Fruit fly (Drosophila melanogaster) whole organism, embryonic: ENCODE results near the gene wb.

Experiments
- Atf6 ChIP-seq: fragments of 200-800 bp; sonication (Bioruptor generic); IDR thresholded peaks from 2 replicates; pipeline ENCODE4 v1.3.6; 2022; ENCODE audit warnings: missing biosample characterization, missing genetic modification characterization
- Bteb2 ChIP-seq: fragments of 200-800 bp; sonication (Bioruptor generic); optimal IDR thresholded peaks from 2 replicates; lab custom pipeline; 2016; ENCODE audit warnings: missing biosample characterization, missing genetic modification characterization
- CG14667 ChIP-seq: fragments of 200-800 bp; sonication (Bioruptor generic); IDR thresholded peaks from 2 replicates; pipeline ENCODE4 v1.3.6; 2022; ENCODE audit warnings: missing biosample characterization, missing genetic modification characterization
- CG15696 ChIP-seq: fragments of 200-800 bp; sonication (Bioruptor generic); optimal IDR thresholded peaks from 2 replicates; lab custom pipeline; 2019; ENCODE audit warnings: missing biosample characterization, mild to moderate bottlenecking, missing genetic modification characterization, moderate library complexity
- CG17186 ChIP-seq: fragments of 200-800 bp; sonication (Bioruptor generic); optimal IDR thresholded peaks from 3 replicates; lab custom pipeline; 2017; ENCODE audit warnings: missing biosample characterization, missing genetic modification reagents, missing genetic modification characterization
- CG17829 ChIP-seq: fragments of 200-800 bp; optimal IDR thresholded peaks from 2 replicates; lab custom pipeline; 2019; ENCODE audit warnings: missing biosample characterization, mild to moderate bottlenecking, missing genetic modification characterization, moderate library complexity
- CG2712 ChIP-seq: fragments of 200-800 bp; optimal IDR thresholded peaks from 3 replicates; lab custom pipeline; 2019; ENCODE audit warnings: missing biosample characterization, mild to moderate bottlenecking, missing genetic modification characterization, moderate library complexity
- CG31224 ChIP-seq: fragments of 200-800 bp; sonication (Bioruptor generic); IDR thresholded peaks from 2 replicates; pipeline ENCODE4 v1.3.6; 2022; ENCODE audit warnings: missing biosample characterization, missing genetic modification characterization
- CG31388 ChIP-seq: fragments of 200-800 bp; sonication (Bioruptor generic); optimal IDR thresholded peaks from 2 replicates; lab custom pipeline; 2016; ENCODE audit warnings: missing biosample characterization, missing genetic modification characterization
- CG3847 ChIP-seq: fragments of 200-800 bp; sonication (Bioruptor generic); IDR thresholded peaks from 2 replicates; pipeline ENCODE4 v1.3.6; 2022; ENCODE audit warnings: missing biosample characterization, missing genetic modification characterization
- CG6254 ChIP-seq: fragments of 200-800 bp; sonication (Bioruptor generic); optimal IDR thresholded peaks from 3 replicates; lab custom pipeline; 2017; ENCODE audit warnings: mild to moderate bottlenecking, missing biosample characterization, missing genetic modification reagents, missing genetic modification characterization
- CG7963 ChIP-seq: fragments of 200-800 bp; sonication (Bioruptor generic); IDR thresholded peaks from 3 replicates; pipeline ENCODE4 v1.3.6; 2022; ENCODE audit warnings: missing biosample characterization, missing genetic modification characterization; ENCODE audit not compliant: partially characterized antibody
- CG9727 ChIP-seq: fragments of 200-800 bp; sonication (Bioruptor generic); optimal IDR thresholded peaks from 3 replicates; lab custom pipeline; 2017; ENCODE audit warnings: missing biosample characterization, mild to moderate bottlenecking, missing genetic modification characterization
- CoRest ChIP-seq: fragments of 200-800 bp; sonication (Bioruptor generic); optimal IDR thresholded peaks from 3 replicates; lab custom pipeline; 2018; ENCODE audit warnings: missing biosample characterization, mild to moderate bottlenecking, missing genetic modification characterization, moderate library complexity
- Dfd ChIP-seq, 2 experiments: fragments of >200 bp; optimal IDR thresholded peaks; 2 replicates each; lab custom pipeline; 2017; ENCODE audit warnings: missing biosample characterization in 2 of 2, missing genetic modification characterization in 2 of 2
- Dip2 ChIP-seq: fragments of 200-800 bp; sonication (Bioruptor generic); IDR thresholded peaks from 2 replicates; pipeline ENCODE4 v1.3.6; 2022; ENCODE audit warnings: missing biosample characterization, missing genetic modification characterization
- Doc2 ChIP-seq: fragments of 200-800 bp; sonication (Bioruptor generic); IDR thresholded peaks from 2 replicates; pipeline ENCODE4 v1.3.6; 2022; ENCODE audit warnings: missing biosample characterization, missing genetic modification characterization
- Doc3 ChIP-seq: fragments of 200-800 bp; sonication (Bioruptor generic); IDR thresholded peaks from 3 replicates; pipeline ENCODE4 v1.3.6; 2022; ENCODE audit warnings: missing biosample characterization, missing genetic modification characterization; ENCODE audit not compliant: partially characterized antibody
- Dref ChIP-seq: fragments of 200-800 bp; sonication (Bioruptor generic); IDR thresholded peaks from 2 replicates; pipeline ENCODE4 v1.3.6; 2022; ENCODE audit warnings: missing biosample characterization, missing genetic modification characterization
- Gug ChIP-seq: fragments of 200-800 bp; sonication (Bioruptor generic); IDR thresholded peaks from 4 replicates; pipeline ENCODE4 v1.3.6; 2022; ENCODE audit warnings: missing biosample characterization, missing genetic modification characterization
- HmgD ChIP-seq: fragments of 200-800 bp; sonication (Bioruptor generic); optimal IDR thresholded peaks from 3 replicates; lab custom pipeline; 2016; ENCODE audit warnings: missing biosample characterization, missing genetic modification characterization
- Med ChIP-seq: fragments of 200-800 bp; sonication (Bioruptor generic); peaks from one replicate; lab custom pipeline; 2016; ENCODE audit warnings: missing biosample characterization, missing genetic modification characterization, mild to moderate bottlenecking, inconsistent platforms, moderate library complexity
- Neu2 ChIP-seq: fragments of 200-800 bp; sonication (Bioruptor generic); optimal IDR thresholded peaks from 3 replicates; lab custom pipeline; 2016; ENCODE audit warnings: missing biosample characterization, missing genetic modification characterization, borderline replicate concordance
- Oaz ChIP-seq: fragments of 200-800 bp; sonication (Bioruptor generic); IDR thresholded peaks from 2 replicates; pipeline ENCODE4 v1.3.6; 2022; ENCODE audit warnings: missing biosample characterization, missing genetic modification characterization
- Opbp ChIP-seq: fragments of 200-800 bp; sonication (Bioruptor generic); IDR thresholded peaks from 3 replicates; pipeline ENCODE4 v1.3.6; 2022; ENCODE audit warnings: missing biosample characterization, missing genetic modification characterization; ENCODE audit not compliant: partially characterized antibody
- Rfx ChIP-seq: fragments of 200-800 bp; sonication (Bioruptor generic); IDR thresholded peaks from 2 replicates; pipeline ENCODE4 v1.3.6; 2022; ENCODE audit warnings: missing biosample characterization, missing genetic modification characterization
- Sox102F ChIP-seq: fragments of 200-800 bp; sonication (Bioruptor generic); optimal IDR thresholded peaks from 2 replicates; lab custom pipeline; 2018; ENCODE audit warnings: missing biosample characterization, mild to moderate bottlenecking, missing genetic modification characterization, moderate library complexity
- ash1 ChIP-seq: fragments of 200-800 bp; sonication (Bioruptor generic); optimal IDR thresholded peaks from 2 replicates; lab custom pipeline; 2018; ENCODE audit warnings: missing biosample characterization, mild to moderate bottlenecking, missing genetic modification characterization
- bab2 ChIP-seq: fragments of 200-800 bp; sonication (Bioruptor generic); optimal IDR thresholded peaks from 2 replicates; lab custom pipeline; 2016; ENCODE audit warnings: missing biosample characterization, missing genetic modification characterization
- bbx ChIP-seq: fragments of 200-800 bp; sonication (Bioruptor generic); IDR thresholded peaks from 2 replicates; pipeline ENCODE4 v1.3.6; 2022; ENCODE audit warnings: missing biosample characterization, missing genetic modification characterization; ENCODE audit not compliant: partially characterized antibody
- caup ChIP-seq: fragments of 200-800 bp; sonication (Bioruptor generic); optimal IDR thresholded peaks from 3 replicates; lab custom pipeline; 2017; ENCODE audit warnings: missing biosample characterization, mild to moderate bottlenecking, missing genetic modification characterization, moderate library complexity; ENCODE audit not compliant: severe bottlenecking
- dmrt99B ChIP-seq: fragments of 200-800 bp; sonication (Bioruptor generic); optimal IDR thresholded peaks from 2 replicates; lab custom pipeline; 2018; ENCODE audit warnings: missing biosample characterization, mild to moderate bottlenecking, missing genetic modification characterization, moderate library complexity
- dysf ChIP-seq: fragments of 200-800 bp; sonication (Bioruptor generic); IDR thresholded peaks from 3 replicates; pipeline ENCODE4 v1.3.6; 2022; ENCODE audit warnings: missing biosample characterization, missing genetic modification characterization
- emc ChIP-seq: fragments of 200-800 bp; sonication (Bioruptor generic); optimal IDR thresholded peaks from 2 replicates; lab custom pipeline; 2016; ENCODE audit warnings: missing biosample characterization, missing genetic modification characterization
- eve ChIP-seq, 2 experiments: fragments of >200 bp; optimal IDR thresholded peaks; 2 replicates each; lab custom pipeline; 2017; ENCODE audit warnings: missing biosample characterization in 2 of 2, missing genetic modification characterization in 2 of 2
- grn ChIP-seq: fragments of 200-800 bp; sonication (Bioruptor generic); optimal IDR thresholded peaks from 3 replicates; lab custom pipeline; 2017; ENCODE audit warnings: missing biosample characterization, missing genetic modification characterization
- kni ChIP-seq: fragments of 200-800 bp; sonication (Bioruptor generic); optimal IDR thresholded peaks from 3 replicates; lab custom pipeline; 2017; ENCODE audit warnings: mild to moderate bottlenecking, missing biosample characterization, missing genetic modification reagents, missing genetic modification characterization
- odd ChIP-seq: fragments of 200-800 bp; sonication (Bioruptor generic); optimal IDR thresholded peaks from 2 replicates; lab custom pipeline; 2017; ENCODE audit warnings: missing biosample characterization, mild to moderate bottlenecking, missing genetic modification characterization
- pb ChIP-seq: fragments of 200-800 bp; sonication (Bioruptor generic); optimal IDR thresholded peaks from 3 replicates; lab custom pipeline; 2016; ENCODE audit warnings: missing biosample characterization, missing genetic modification characterization
- seq ChIP-seq: fragments of 200-800 bp; sonication (Bioruptor generic); IDR thresholded peaks from 2 replicates; pipeline ENCODE4 v1.3.6; 2022; ENCODE audit warnings: missing biosample characterization, missing genetic modification characterization
- sima ChIP-seq: fragments of 200-800 bp; sonication (Bioruptor generic); optimal IDR thresholded peaks from 2 replicates; lab custom pipeline; 2016; ENCODE audit warnings: missing biosample characterization, missing genetic modification characterization
- stc ChIP-seq: fragments of 200-800 bp; sonication (Bioruptor generic); IDR thresholded peaks from 2 replicates; pipeline ENCODE4 v1.3.6; 2022; ENCODE audit warnings: missing biosample characterization, missing genetic modification characterization
- sug ChIP-seq: fragments of 200-800 bp; optimal IDR thresholded peaks from 2 replicates; lab custom pipeline; 2019; ENCODE audit warnings: missing biosample characterization, mild to moderate bottlenecking, missing genetic modification characterization, moderate library complexity
- tll ChIP-seq, 2 experiments: fragments of 200-800 bp in 1 of 2; fragments of >200 bp in 1 of 2; sonication (Bioruptor generic) in 1 of 2; optimal IDR thresholded peaks; 2 replicates each; lab custom pipeline; 2017 to 2019; ENCODE audit warnings: missing biosample characterization in 2 of 2, missing genetic modification characterization in 2 of 2, mild to moderate bottlenecking in 1 of 2, moderate library complexity in 1 of 2
- tna ChIP-seq: fragments of 200-800 bp; sonication (Bioruptor generic); IDR thresholded peaks from 2 replicates; pipeline ENCODE4 v1.3.6; 2022; ENCODE audit warnings: missing biosample characterization, missing genetic modification characterization; ENCODE audit not compliant: partially characterized antibody
- tup ChIP-seq: fragments of 200-800 bp; sonication (Bioruptor generic); optimal IDR thresholded peaks from 2 replicates; lab custom pipeline; 2016; ENCODE audit warnings: missing biosample characterization, mild to moderate bottlenecking, missing genetic modification characterization, moderate library complexity
- unpg ChIP-seq: fragments of 200-800 bp; sonication (Bioruptor generic); optimal IDR thresholded peaks from 3 replicates; lab custom pipeline; 2018; ENCODE audit warnings: missing biosample characterization, mild to moderate bottlenecking, missing genetic modification characterization, moderate library complexity
- wor ChIP-seq: fragments of 200-800 bp; sonication (Bioruptor generic); IDR thresholded peaks from 2 replicates; pipeline ENCODE4 v1.3.6; 2022; ENCODE audit warnings: missing biosample characterization, missing genetic modification characterization

The wb gene

DNA sequence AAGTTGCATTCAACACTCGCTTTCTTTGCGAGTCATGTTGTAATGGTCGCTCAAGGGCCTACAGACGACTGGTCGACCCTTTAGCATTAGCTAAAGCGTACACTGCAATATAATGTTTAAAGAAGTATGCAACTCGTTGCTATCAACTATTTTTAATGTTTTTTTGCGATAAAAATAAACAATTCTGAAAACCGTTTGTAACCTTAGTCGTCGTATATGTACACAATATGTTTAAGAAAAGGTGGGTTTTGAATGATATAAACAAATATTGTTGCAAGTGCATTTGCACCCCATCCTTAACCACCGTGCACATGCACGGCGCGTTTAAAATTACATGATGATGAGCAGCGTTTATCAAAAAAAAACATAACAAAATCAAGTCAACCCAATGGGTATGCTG is 26.7 kb upstream of the wb start (continued):
- TF ChIP-seq Sox102F (GFP tag; lab: Kevin White, UChicago) (peak; percentile 31), tup (GFP tag; lab: Kevin White, UChicago) (no peak), Dref (GFP tag; lab: Robert Waterston, UW) (no peak), HmgD (GFP tag; lab: Kevin White, UChicago) (no peak), unpg (no peak), pb (GFP tag; lab: Kevin White, UChicago) (no peak), Opbp (GFP tag; lab: Robert Waterston, UW) (no peak), tna (GFP tag; lab: Robert Waterston, UW) (no peak), CG2712 (tag; lab: Kevin White, UChicago) (peak; percentile 50), CG7963 (GFP tag; lab: Robert Waterston, UW) (no peak), wor (GFP tag; lab: Robert Waterston, UW) (no peak), CG31388 (GFP tag; lab: Kevin White, UChicago) (no peak), tll (GFP tag; optimal IDR thresholded peaks at IDR 0.05; lab: Kevin White, UChicago) (no peak)
- TF ChIP-seq, all 482 proteins: peak for 41

DNA sequence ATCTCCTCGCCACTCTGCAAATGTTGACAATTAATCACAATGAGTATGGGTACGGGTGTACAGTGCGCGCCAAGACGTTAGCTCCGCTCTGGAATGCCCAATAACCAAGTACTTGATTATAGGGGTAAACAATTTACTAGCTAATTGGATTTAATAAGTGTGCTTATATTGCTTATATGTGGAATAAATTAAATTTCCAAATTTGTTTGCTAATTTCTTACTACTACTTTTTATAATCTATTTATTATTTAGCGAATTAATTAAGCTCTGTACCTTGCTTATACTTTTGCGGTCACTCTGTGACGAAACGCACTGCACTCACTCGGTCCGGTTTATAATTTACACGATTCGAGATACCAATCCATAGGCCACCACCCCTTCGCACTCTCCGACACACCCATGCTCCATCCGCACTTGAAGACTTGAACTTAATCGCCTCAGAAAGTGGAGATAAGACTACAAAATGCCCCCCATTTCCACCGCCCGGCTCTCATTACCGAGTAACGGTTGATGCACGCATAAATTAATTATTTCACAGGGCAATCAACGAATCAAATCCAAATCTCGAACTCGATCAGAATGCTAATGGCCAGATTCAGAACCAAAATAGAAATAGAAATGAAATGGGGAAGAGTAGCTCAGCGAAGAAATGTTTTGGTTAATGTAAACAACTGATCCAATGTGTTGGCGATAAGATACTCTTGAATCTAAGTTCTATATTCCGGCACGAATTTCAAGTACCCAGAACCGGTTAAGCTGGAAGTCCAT is 25.1 kb upstream of the wb start:
- TF ChIP-seq CG31224, result no peak
- 0 out of 2 replicates have a peak, but pooled peaks have one; percentile 10 for TF ChIP-seq Rfx (GFP tag; lab: Robert Waterston, UW)
- no peak for TF ChIP-seq seq
- TF ChIP-seq Dip2 (GFP tag; lab: Robert Waterston, UW), result no peak
- no peak for TF ChIP-seq emc (GFP tag; lab: Kevin White, UChicago)
- peak; percentile 3 for TF ChIP-seq CG17186 (GFP tag; lab: Kevin White, UChicago)
- peak; percentile 57 for TF ChIP-seq CG6254 (GFP tag; lab: Kevin White, UChicago)
- TF ChIP-seq Gug (GFP tag; lab: Robert Waterston, UW), result no peak
- 0 out of 2 replicates have a peak, but pooled peaks have one; percentile 31 for TF ChIP-seq stc
- no peak for TF ChIP-seq Doc2 (GFP tag; lab: Robert Waterston, UW)
- no peak for TF ChIP-seq Dfd (GFP tag; optimal IDR thresholded peaks at IDR 0.05; lab: Kevin White, UChicago)
- no peak for TF ChIP-seq sug
- no peak for TF ChIP-seq Oaz (GFP tag; lab: Robert Waterston, UW)
- no peak for TF ChIP-seq Dref (GFP tag; lab: Robert Waterston, UW)
- TF ChIP-seq bbx (GFP tag; lab: Robert Waterston, UW), result no peak
- no peak for TF ChIP-seq bab2 (GFP tag; lab: Kevin White, UChicago)
- no peak for TF ChIP-seq eve (GFP tag; optimal IDR thresholded peaks at IDR 0.05; lab: Kevin White, UChicago)
- peak; percentile 25 for TF ChIP-seq odd (GFP tag; lab: Kevin White, UChicago)
- TF ChIP-seq CG15696 (tag; lab: Kevin White, UChicago), result peak; percentile 22
- TF ChIP-seq CG14667 (GFP tag; lab: Robert Waterston, UW), result no peak
- no peak for TF ChIP-seq CG9727 (GFP tag; lab: Kevin White, UChicago)
- peak; percentile 90 for TF ChIP-seq grn (GFP tag; lab: Kevin White, UChicago)
- TF ChIP-seq Atf6 (GFP tag; lab: Robert Waterston, UW), result no peak
- TF ChIP-seq Neu2 (GFP tag; lab: Kevin White, UChicago), result no peak
- TF ChIP-seq ash1 (GFP tag; lab: Kevin White, UChicago), result no peak
- TF ChIP-seq sima (GFP tag; lab: Kevin White, UChicago), result no peak
- peak; percentile 54 for TF ChIP-seq CG17829 (tag; lab: Kevin White, UChicago)
- peak; percentile 65 for TF ChIP-seq dmrt99B
- TF ChIP-seq dysf (GFP tag; lab: Robert Waterston, UW), result 0 out of 3 replicates have a peak, but pooled peaks have one; percentile 20
- TF ChIP-seq Med (GFP tag; lab: Kevin White, UChicago), result peak; percentile 79
- TF ChIP-seq caup (GFP tag; lab: Kevin White, UChicago), result no peak
- peak; percentile 12 for TF ChIP-seq kni (GFP tag; lab: Kevin White, UChicago)
- no peak for TF ChIP-seq Bteb2
- no peak for TF ChIP-seq Doc3 (GFP tag; lab: Robert Waterston, UW)
- TF ChIP-seq CoRest (tag; lab: Kevin White, UChicago), result peak; percentile 64
- TF ChIP-seq CG3847 (GFP tag; lab: Robert Waterston, UW), result no peak
